In the genomic region with DNA sequence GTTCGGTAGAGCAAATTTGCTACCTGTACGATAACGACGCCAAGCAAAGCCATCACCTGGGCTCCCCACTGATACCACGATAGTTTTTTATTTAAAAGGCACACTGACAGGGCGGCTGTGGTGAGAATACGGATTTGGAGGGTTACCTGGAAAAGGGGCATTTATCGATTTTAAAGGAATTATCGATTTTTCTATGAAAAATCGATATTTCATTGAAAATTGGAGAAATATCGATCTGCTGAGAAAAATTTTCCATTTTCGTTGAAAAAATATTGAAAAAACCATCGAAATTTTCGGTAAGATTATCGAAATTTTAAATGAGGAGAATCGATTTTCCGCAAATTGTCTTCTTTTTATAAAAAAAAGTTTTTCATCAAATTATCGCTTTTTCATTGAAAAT, we compare ENCODE assay signal across 3 worm cellular contexts.
TF ChIP-seq lines count a peak whose summit lies in the region.

No protein-coding gene starts in this region.

TF ChIP-seq in whole organism, L3 larva, 47 proteins besides CTCF, POLR2A, EP300 and RAD21:
- TF ChIP-seq tbx-2 (tag; optimal IDR thresholded peaks at IDR 0.05; lab: Kevin White, UChicago) (no peak), ceh-28 (tag; optimal IDR thresholded peaks at IDR 0.05; lab: Kevin White, UChicago) (peak; percentile 85)

TF ChIP-seq in whole organism, L4 larva, 104 proteins besides CTCF, POLR2A, EP300 and RAD21:
- TF ChIP-seq ceh-28 (tag; optimal IDR thresholded peaks at IDR 0.05; lab: Kevin White, UChicago) (peak; percentile 87), madf-9 (GFP tag; conservative IDR thresholded peaks at IDR 0.05; lab: Robert Waterston, UW) (no peak)
TF ChIP-seq in whole organism, L4 larva: peak in this region for 1.

TF ChIP-seq in whole organism, midembryonic, 9 proteins besides CTCF, POLR2A, EP300 and RAD21:
- no peak for TF ChIP-seq flt-1 (GFP tag; IDR thresholded peaks at IDR 0.05; lab: Robert Waterston, UW)
- TF ChIP-seq T22C8.4 (GFP tag; IDR thresholded peaks at IDR 0.05; lab: Robert Waterston, UW), result 0 out of 2 replicates have a peak, but pooled peaks have one; percentile 58
- no peak for TF ChIP-seq ztf-23 (GFP tag; IDR thresholded peaks at IDR 0.05; lab: Robert Waterston, UW)
